Fruit fly (Drosophila melanogaster): ENCODE measurements around the gene PICK1.

PICK1 gene

DNA sequence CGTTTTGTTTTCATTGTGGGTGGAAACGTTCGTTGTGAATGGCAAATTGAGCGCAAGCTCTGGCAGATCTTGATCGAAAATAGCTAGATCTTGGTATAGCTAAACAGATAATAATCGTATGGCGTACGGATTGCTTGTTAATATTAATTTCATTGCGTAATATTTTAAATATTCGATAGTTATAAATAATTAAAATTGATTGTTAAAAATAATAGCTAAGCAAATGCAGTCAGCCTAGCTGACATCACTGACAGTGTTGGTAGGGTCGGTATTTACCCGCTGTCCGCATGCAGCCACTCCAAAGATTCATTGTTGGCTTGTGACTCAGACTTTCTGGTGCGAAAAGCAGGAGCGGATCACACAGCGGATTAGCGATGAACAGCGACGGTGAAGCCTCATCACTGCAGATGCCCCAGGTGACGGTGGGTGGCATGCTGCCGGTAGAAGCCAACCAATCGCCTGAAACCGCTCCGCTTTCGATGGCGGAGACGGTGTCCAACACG lies 9.6 kb downstream of the PICK1 start, which contains the start of the genes CG5776 and spict (continued):
- TF ChIP-seq Elba2 (GFP tag; optimal IDR thresholded peaks at IDR 0.05), result no peak
- TF ChIP-seq CG9932 (GFP tag; IDR thresholded peaks at IDR 0.05), result peak; percentile 94
- peak; percentile 62 for TF ChIP-seq cwo (GFP tag; optimal IDR thresholded peaks at IDR 0.05)
- TF ChIP-seq fu2 (GFP tag; optimal IDR thresholded peaks at IDR 0.05), result peak; percentile 57
- peak; percentile 77 for TF ChIP-seq CG4404 (GFP tag; IDR thresholded peaks at IDR 0.05)
- TF ChIP-seq CG7839 (tag; optimal IDR thresholded peaks at IDR 0.05), result peak; percentile 69
- peak; percentile 92 for TF ChIP-seq CG12391 (tag; optimal IDR thresholded peaks at IDR 0.05)
- TF ChIP-seq CG32767 (GFP tag; IDR thresholded peaks at IDR 0.05), result no peak; the same call in 1 of the 2 replicates
- TF ChIP-seq CG12155 (GFP tag; optimal IDR thresholded peaks at IDR 0.05), result peak; percentile 22
- peak; percentile 14 for TF ChIP-seq fd64A (GFP tag; optimal IDR thresholded peaks at IDR 0.05)
- TF ChIP-seq CTCF (GFP tag; optimal IDR thresholded peaks at IDR 0.05), result no peak
- no peak for TF ChIP-seq wek (GFP tag; optimal IDR thresholded peaks at IDR 0.05)
- no peak for TF ChIP-seq kay (GFP tag; optimal IDR thresholded peaks at IDR 0.05)
- peak; percentile 37 for TF ChIP-seq Fer2 (tag; optimal IDR thresholded peaks at IDR 0.05)
- TF ChIP-seq Usf (GFP tag; optimal IDR thresholded peaks at IDR 0.05), result peak; percentile 67
- peak; percentile 77 for TF ChIP-seq CG10209 (GFP tag; optimal IDR thresholded peaks at IDR 0.05)
- TF ChIP-seq grau (tag; optimal IDR thresholded peaks at IDR 0.05), result peak; percentile 86
- TF ChIP-seq CG16813 (GFP tag; IDR thresholded peaks at IDR 0.05; ENCODE audit: partially characterized antibody), result no peak
- peak; percentile 40 for TF ChIP-seq Spps (tag; optimal IDR thresholded peaks at IDR 0.05)
- TF ChIP-seq CG4424 (GFP tag; optimal IDR thresholded peaks at IDR 0.05), result peak; percentile 47
- TF ChIP-seq CG11695 (GFP tag; IDR thresholded peaks at IDR 0.05), result peak; percentile 60; the same call in 2 of the 3 replicates
- TF ChIP-seq CG5953 (GFP tag; IDR thresholded peaks at IDR 0.05), result peak; percentile 21; the same call in 1 of the 2 replicates
- TF ChIP-seq Ets97D (GFP tag; optimal IDR thresholded peaks at IDR 0.05), result peak; percentile 25
- TF ChIP-seq org-1 (GFP tag; optimal IDR thresholded peaks at IDR 0.05), result peak; percentile 47
- TF ChIP-seq CG2712 (tag; optimal IDR thresholded peaks at IDR 0.05), result peak; percentile 82
- TF ChIP-seq CG8388 (GFP tag; optimal IDR thresholded peaks at IDR 0.05), result peak; percentile 69
- no peak for TF ChIP-seq trh (GFP tag; optimal IDR thresholded peaks at IDR 0.05)
- peak; percentile 75 for TF ChIP-seq CG17361 (GFP tag; IDR thresholded peaks at IDR 0.05)
- TF ChIP-seq Lhr (GFP tag; optimal IDR thresholded peaks at IDR 0.05), result peak; percentile 80
- TF ChIP-seq croc (GFP tag; conservative IDR thresholded peaks at IDR 0.05), result peak; percentile 39; the same call in 2 of the 3 replicates
- TF ChIP-seq CG13624 (GFP tag; optimal IDR thresholded peaks at IDR 0.05), result peak; percentile 39
- TF ChIP-seq gce (GFP tag; IDR thresholded peaks at IDR 0.05), result 0 out of 3 replicates have a peak, but pooled peaks have one; percentile 23
- TF ChIP-seq Deaf1 (tag; optimal IDR thresholded peaks at IDR 0.05), result no peak
- TF ChIP-seq Mes4 (GFP tag; optimal IDR thresholded peaks at IDR 0.05), result no peak
- no peak for TF ChIP-seq CG10462 (GFP tag; optimal IDR thresholded peaks at IDR 0.05)
- peak; percentile 72 for TF ChIP-seq Meics (GFP tag; optimal IDR thresholded peaks at IDR 0.05)
- TF ChIP-seq usp (GFP tag; optimal IDR thresholded peaks at IDR 0.05), result no peak
- TF ChIP-seq cato (GFP tag; optimal IDR thresholded peaks at IDR 0.05; ENCODE audit: borderline replicate concordance), result peak; percentile 4
- TF ChIP-seq TFAM (GFP tag; optimal IDR thresholded peaks at IDR 0.05), result no peak
- peak; percentile 76 for TF ChIP-seq trem (tag; optimal IDR thresholded peaks at IDR 0.05)
- TF ChIP-seq onecut (GFP tag; IDR thresholded peaks at IDR 0.05), result peak; percentile 35

DNA sequence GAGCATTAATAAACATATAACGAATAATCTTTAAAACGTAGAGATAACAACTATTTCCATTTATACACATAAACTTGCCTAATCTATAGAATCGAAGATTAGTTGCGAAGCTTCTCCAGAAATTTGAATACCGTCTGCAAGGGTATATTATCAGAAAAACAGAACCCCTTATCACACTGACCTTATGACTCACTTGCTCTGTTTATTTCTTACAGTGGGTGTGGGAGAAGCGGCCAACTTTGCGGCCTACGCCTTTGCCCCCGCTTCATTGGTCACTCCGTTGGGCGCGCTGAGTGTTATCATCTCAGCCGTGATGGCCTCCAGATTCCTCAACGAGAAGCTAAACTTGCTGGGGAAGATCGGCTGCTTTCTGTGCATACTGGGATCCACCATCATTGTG lies 10.5 kb downstream of the PICK1 start:
- TF ChIP-seq CG13287 (GFP tag; IDR thresholded peaks at IDR 0.05; ENCODE audit: partially characterized antibody) (no peak), GATAe (GFP tag; conservative IDR thresholded peaks at IDR 0.05) (0 out of 2 replicates have a peak, but pooled peaks have one; percentile 9), tio (GFP tag; optimal IDR thresholded peaks at IDR 0.05) (no peak), row (GFP tag; IDR thresholded peaks at IDR 0.05) (peak; percentile 16; the same call in 1 of the 3 replicates), CG12219 (GFP tag; optimal IDR thresholded peaks at IDR 0.05) (no peak), Spps (tag; optimal IDR thresholded peaks at IDR 0.05) (no peak), lov (optimal IDR thresholded peaks at IDR 0.05) (no peak), lov (GFP tag; IDR thresholded peaks at IDR 0.05) (no peak), Xrp1 (GFP tag; IDR thresholded peaks at IDR 0.05) (no peak), ash1 (GFP tag; optimal IDR thresholded peaks at IDR 0.05) (no peak), nom (GFP tag; optimal IDR thresholded peaks at IDR 0.05) (peak; percentile 13), mirr (GFP tag; optimal IDR thresholded peaks at IDR 0.05) (peak; percentile 14), Hr78 (GFP tag; optimal IDR thresholded peaks at IDR 0.05) (peak in 1 of 2 experiments; percentile 88)
